Worm (Caenorhabditis elegans) whole organism, L4 larva: ENCODE data around the gene srx-46.

Experiments
- arid-1 ChIP-seq: fragments of 200-800 bp; sonication (Bioruptor generic); conservative IDR thresholded peaks from 2 replicates; pipeline ENCODE4 v1.3.6; 2022; ENCODE audit warnings: missing genetic modification reagents, missing genetic modification characterization, missing compliant biosample characterization
- hlh-30 ChIP-seq: sonication (generic microtip); optimal IDR thresholded peaks from 2 replicates; lab custom pipeline; 2017; ENCODE audit warnings: antibody characterized with exemption, mild to moderate bottlenecking, missing genetic modification characterization, missing compliant biosample characterization; ENCODE audit not compliant: insufficient read depth
- lsy-2 ChIP-seq, 2 experiments: fragments of 150-350 bp in 1 of 2; sonication (generic microtip) in 1 of 2; optimal IDR thresholded peaks; 2 replicates each; lab custom pipeline; 2014 to 2017; ENCODE audit warnings: missing biosample characterization in 2 of 2, missing genetic modification characterization in 2 of 2
- nhr-10 ChIP-seq: fragments of 150-350 bp; optimal IDR thresholded peaks from 2 replicates; lab custom pipeline; 2014; ENCODE audit warnings: missing biosample characterization, missing genetic modification characterization
- nhr-41 ChIP-seq: fragments of 200-800 bp; sonication (Bioruptor generic); IDR thresholded peaks from 2 replicates; pipeline ENCODE4 v1.3.6; 2022; ENCODE audit warnings: missing genetic modification reagents, missing genetic modification characterization, missing compliant biosample characterization
- nhr-77 ChIP-seq: fragments of 150-350 bp; optimal IDR thresholded peaks from 2 replicates; lab custom pipeline; 2014; ENCODE audit warnings: missing biosample characterization, missing genetic modification characterization
- unc-130 ChIP-seq: sonication (generic microtip); optimal IDR thresholded peaks from 2 replicates; lab custom pipeline; 2016; ENCODE audit warnings: missing genetic modification reagents, missing genetic modification characterization, missing compliant biosample characterization
- ztf-11 ChIP-seq: fragments of 150-350 bp; optimal IDR thresholded peaks from 2 replicates; lab custom pipeline; 2014; ENCODE audit warnings: missing biosample characterization, missing genetic modification characterization

DNA sequence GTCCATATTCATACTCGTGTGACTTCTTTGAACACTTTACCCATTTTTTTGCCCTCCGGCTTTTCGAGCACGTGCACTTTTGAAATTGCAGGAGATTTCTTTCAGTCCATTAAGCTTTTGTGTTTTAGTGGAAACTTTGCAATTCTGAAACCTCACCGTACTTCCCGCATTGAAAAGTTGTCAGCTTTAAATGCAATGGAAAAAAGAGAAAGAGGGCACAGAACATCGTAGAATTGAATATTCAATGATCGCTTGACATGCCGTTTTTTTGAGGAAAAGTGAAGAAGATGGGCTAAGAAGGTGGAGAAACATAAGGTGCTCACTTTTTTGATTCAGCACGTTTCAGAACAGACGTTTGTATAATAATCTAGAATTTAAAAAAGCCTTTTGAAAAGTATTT lies 38.6 kb upstream of the srx-46 start:
- TF ChIP-seq nhr-41 (GFP tag; lab: Robert Waterston, UW) (no peak), unc-130 (GFP tag; lab: Kevin White, UChicago) (no peak), lsy-2 (tag; optimal IDR thresholded peaks at IDR 0.05; lab: Kevin White, UChicago) (no peak), nhr-77 (tag; lab: Kevin White, UChicago) (no peak), ztf-11 (tag; lab: Kevin White, UChicago) (no peak), arid-1 (GFP tag; lab: Robert Waterston, UW) (no peak), nhr-10 (no peak), hlh-30 (tag; lab: Kevin White, UChicago) (no peak)
